Fruit fly (Drosophila melanogaster): ENCODE data around the gene Sfp24Ba.

The Sfp24Ba gene

DNA sequence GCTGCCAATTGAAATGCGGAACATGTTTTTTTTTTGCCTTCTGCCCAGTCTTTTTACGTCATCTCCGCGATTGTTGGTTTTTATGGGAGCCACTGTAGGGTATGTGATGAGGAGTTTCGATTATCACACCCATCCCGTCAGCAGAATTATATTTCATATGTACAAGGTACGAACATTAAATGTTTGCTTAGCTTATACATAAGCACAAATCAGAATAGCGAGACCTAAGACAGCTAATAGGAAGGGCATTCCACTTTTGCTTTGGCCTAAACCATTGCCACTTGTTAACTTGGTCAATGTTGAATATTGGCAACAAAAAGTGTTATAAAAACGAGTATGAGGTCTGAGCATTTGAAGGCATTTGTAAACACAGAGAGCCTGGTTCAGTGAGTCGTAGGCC, 34.9 kb upstream of the Sfp24Ba start, which contains the start of gene CG2816 (continued):
- TF ChIP-seq CG10267 (tag; optimal IDR thresholded peaks at IDR 0.05) (peak; percentile 19), CG8478 (optimal IDR thresholded peaks at IDR 0.05) (no peak), CG12299 (tag; optimal IDR thresholded peaks at IDR 0.05) (peak; percentile 63), Rx (GFP tag; IDR thresholded peaks at IDR 0.05) (0 out of 2 replicates have a peak, but pooled peaks have one; percentile 15), Hr3 (GFP tag; optimal IDR thresholded peaks at IDR 0.05) (peak; percentile 52), Side (GFP tag; optimal IDR thresholded peaks at IDR 0.05) (peak; percentile 38), Ptx1 (GFP tag; IDR thresholded peaks at IDR 0.05) (peak; percentile 85), gem (tag; optimal IDR thresholded peaks at IDR 0.05) (peak; percentile 81), CG14050 (GFP tag; IDR thresholded peaks at IDR 0.05) (peak; percentile 24; the same call in 1 of the 3 replicates), CG3995 (GFP tag; optimal IDR thresholded peaks at IDR 0.05) (peak; percentile 28), ase (GFP tag; IDR thresholded peaks at IDR 0.05) (peak; percentile 71; the same call in 2 of the 3 replicates), Pdp1 (GFP tag; optimal IDR thresholded peaks at IDR 0.05) (peak in 1 of 2 experiments; percentile 56), CG9932 (GFP tag; IDR thresholded peaks at IDR 0.05) (peak; percentile 98)

DNA sequence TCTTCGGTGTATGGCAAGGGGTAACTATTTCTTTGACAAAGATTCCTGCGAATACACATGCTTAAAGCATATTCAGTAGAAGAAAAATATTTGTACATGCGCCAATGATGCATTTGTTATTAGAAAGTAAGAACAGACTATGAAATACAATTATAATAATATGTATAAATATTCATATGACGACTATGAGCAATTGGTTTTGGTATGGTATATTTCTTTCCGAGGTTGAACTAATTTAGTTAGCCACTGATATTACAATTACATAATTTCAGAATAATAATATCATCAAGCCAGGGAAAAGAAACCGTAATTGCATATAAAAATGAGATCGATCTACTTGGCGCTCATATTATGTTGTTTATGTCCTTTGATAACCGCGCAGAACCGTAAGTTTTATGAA, 33.2 kb upstream of the Sfp24Ba start, which contains the start of gene CG43145:
Gene CG43145 (plus strand): TSS at position 301 of the 400 bp plus-strand sequence.
- no peak for TF ChIP-seq C15 (GFP tag; IDR thresholded peaks at IDR 0.05)
- no peak for TF ChIP-seq Asciz (GFP tag; optimal IDR thresholded peaks at IDR 0.05)
- no peak for TF ChIP-seq CHES-1-like (GFP tag; optimal IDR thresholded peaks at IDR 0.05)
- TF ChIP-seq bsh (GFP tag; optimal IDR thresholded peaks at IDR 0.05): no peak
- no peak for TF ChIP-seq Abd-B (GFP tag; optimal IDR thresholded peaks at IDR 0.05)
- TF ChIP-seq BEAF-32 (GFP tag; optimal IDR thresholded peaks at IDR 0.05): no peak

DNA sequence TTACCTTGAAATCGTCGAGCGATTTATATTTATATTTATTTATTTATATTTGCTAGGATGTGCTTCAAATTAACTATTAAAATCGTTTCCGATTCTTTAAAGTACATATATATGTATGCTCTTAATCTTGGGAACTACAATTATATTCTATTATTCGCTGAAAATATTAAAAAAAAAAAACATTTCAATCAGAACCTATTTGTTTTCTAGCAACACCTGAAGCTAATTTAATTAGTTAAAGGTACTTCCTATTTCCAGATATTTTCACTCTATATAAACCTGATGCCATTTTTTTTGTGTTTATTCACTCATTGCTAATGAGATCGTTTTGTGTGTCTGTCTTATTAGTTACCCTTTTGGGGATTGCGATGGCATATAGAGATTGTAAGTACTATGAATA, 32.6 kb upstream of the Sfp24Ba start, which contains the start of gene CG42467:
Gene CG42467 (plus strand): TSS at position 301 of the 400 bp plus-strand sequence.
- TF ChIP-seq CG11456 (GFP tag; IDR thresholded peaks at IDR 0.05) (no peak), row (GFP tag; IDR thresholded peaks at IDR 0.05) (no peak), peb (GFP tag; IDR thresholded peaks at IDR 0.05) (no peak), Lhr (GFP tag; optimal IDR thresholded peaks at IDR 0.05) (no peak), gro (GFP tag; optimal IDR thresholded peaks at IDR 0.05) (no peak), CG8765 (GFP tag; IDR thresholded peaks at IDR 0.05) (no peak), Hr51 (GFP tag; optimal IDR thresholded peaks at IDR 0.05) (no peak), CG17186 (GFP tag; optimal IDR thresholded peaks at IDR 0.05) (no peak), ttk (GFP tag; IDR thresholded peaks at IDR 0.05) (no peak), HLH3B (GFP tag; IDR thresholded peaks at IDR 0.05) (no peak), CG13296 (GFP tag; optimal IDR thresholded peaks at IDR 0.05) (no peak), CG9437 (GFP tag; optimal IDR thresholded peaks at IDR 0.05) (no peak)

DNA sequence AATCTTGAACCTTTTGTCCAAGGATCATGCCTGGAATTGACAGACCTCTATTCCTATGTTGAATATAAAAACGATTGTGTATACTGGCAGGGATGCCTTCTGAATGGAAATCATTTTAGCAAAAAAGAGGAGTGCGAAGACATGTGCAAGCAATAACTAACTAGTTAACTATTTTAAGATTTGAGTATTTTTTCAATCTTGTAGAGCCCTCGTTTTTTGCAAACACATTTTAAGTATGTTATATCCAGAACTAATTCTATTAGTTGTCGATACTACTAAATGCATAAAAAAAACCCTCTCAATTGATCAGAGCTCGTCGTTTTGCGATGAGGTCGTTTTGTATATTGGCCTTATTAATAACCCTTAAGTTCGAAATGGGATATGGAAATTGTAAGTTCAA, 32.0 kb upstream of the Sfp24Ba start, which contains the start of gene Sfp24C1:
Gene Sfp24C1 (plus strand): TSS at position 301 of the 400 bp plus-strand sequence.
- TF ChIP-seq CG3847 (GFP tag; IDR thresholded peaks at IDR 0.05): no peak
- TF ChIP-seq Tbp (GFP tag; optimal IDR thresholded peaks at IDR 0.05): no peak
- TF ChIP-seq Dfd (GFP tag; optimal IDR thresholded peaks at IDR 0.05): no peak
- no peak for TF ChIP-seq CG11456 (GFP tag; IDR thresholded peaks at IDR 0.05)
- TF ChIP-seq Sin3A (optimal IDR thresholded peaks at IDR 0.05): no peak
- no peak for TF ChIP-seq fd96Cb (tag; optimal IDR thresholded peaks at IDR 0.05)
- no peak for TF ChIP-seq CG2889 (GFP tag; IDR thresholded peaks at IDR 0.05)
- no peak for TF ChIP-seq sd (tag; optimal IDR thresholded peaks at IDR 0.05)
- no peak for TF ChIP-seq Max (GFP tag; optimal IDR thresholded peaks at IDR 0.05)
- TF ChIP-seq prd (optimal IDR thresholded peaks at IDR 0.05): no peak
- TF ChIP-seq prd (GFP tag; IDR thresholded peaks at IDR 0.05): no peak
- TF ChIP-seq CG10462 (GFP tag; optimal IDR thresholded peaks at IDR 0.05): no peak
- TF ChIP-seq tio (GFP tag; optimal IDR thresholded peaks at IDR 0.05): no peak
- TF ChIP-seq Ssrp (tag; optimal IDR thresholded peaks at IDR 0.05): no peak
- no peak for TF ChIP-seq eve (GFP tag; optimal IDR thresholded peaks at IDR 0.05)
- TF ChIP-seq lola (GFP tag; optimal IDR thresholded peaks at IDR 0.05): no peak
- TF ChIP-seq CG8359 (GFP tag; optimal IDR thresholded peaks at IDR 0.05; ENCODE audit: borderline replicate concordance): no peak
- TF ChIP-seq Ets65A (GFP tag): no peak
- TF ChIP-seq YL-1 (GFP tag; optimal IDR thresholded peaks at IDR 0.05): no peak
